Worm (Caenorhabditis elegans): ENCODE data around the gene zipt-13.

DNA sequence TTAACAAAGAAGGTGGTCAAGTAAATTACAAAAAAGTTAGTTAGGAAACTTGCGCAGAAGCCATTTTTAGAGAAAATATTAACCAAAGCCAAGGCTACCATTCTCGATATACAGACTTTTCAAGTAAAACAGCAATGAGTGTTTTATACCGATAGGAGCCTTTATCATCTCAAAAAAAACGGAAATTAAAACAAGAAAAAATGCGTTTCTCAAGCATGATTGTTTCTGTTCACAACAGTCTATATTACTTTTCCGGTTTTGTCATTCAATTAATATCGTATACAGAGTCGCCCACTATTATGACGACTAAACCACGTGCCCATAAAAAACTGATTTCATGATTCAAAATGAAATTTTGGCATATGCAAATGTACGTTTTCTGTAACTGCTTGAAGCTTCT, 4.2 kb upstream of the zipt-13 start, which contains the start of gene str-74:
- TF ChIP-seq hmbx-1 (tag; optimal IDR thresholded peaks at IDR 0.05) (no peak), aly-1 (tag; optimal IDR thresholded peaks at IDR 0.05) (no peak), tbx-37 (GFP tag; conservative IDR thresholded peaks at IDR 0.05) (no peak), ama-1 (optimal IDR thresholded peaks at IDR 0.05) (no peak)
